In genomic region chrIII:9144744-9145390, ce11 we compare ENCODE assay signal across 1 worm cellular context.
A peak's percentile ranks its signal among the peaks of the same experiment; 100 is the strongest.
TF ChIP-seq lines count a peak whose summit lies in the region.

ZK512.2 (minus strand) TSS chrIII:9144794.
ZK512.4 (plus strand) TSS chrIII:9145340.

TF ChIP-seq in whole organism, L1 larva, 84 proteins besides CTCF, POLR2A, EP300 and RAD21 (continued from another document):
- TF ChIP-seq efl-1 (optimal IDR thresholded peaks at IDR 0.05; lab: Kevin White, UChicago) (peak; percentile 20 to 27), efl-1 (GFP tag; optimal IDR thresholded peaks at IDR 0.05 in 1 of 2; lab: Kevin White, UChicago) (peak; percentile 58 to 91), pqm-1 (tag; optimal IDR thresholded peaks at IDR 0.05; lab: Kevin White, UChicago) (no peak), lin-35 (GFP tag; optimal IDR thresholded peaks at IDR 0.05; lab: Kevin White, UChicago) (peak; percentile 11 to 37), snu-23 (GFP tag; optimal IDR thresholded peaks at IDR 0.05; lab: Kevin White, UChicago) (peak; percentile 35)
